Worm (Caenorhabditis elegans): ENCODE measurements around the gene F56B3.4.

ce11 chrIV:805693-806092, 11.6 kb upstream of the F56B3.4 start:
- TF ChIP-seq let-607 (tag; optimal IDR thresholded peaks at IDR 0.05) (no peak), hsf-1 (GFP tag; IDR thresholded peaks at IDR 0.05) (no peak), him-1 (tag; optimal IDR thresholded peaks at IDR 0.05) (no peak), snpc-4 (GFP tag; optimal IDR thresholded peaks at IDR 0.05) (no peak), snpc-4 (tag; optimal IDR thresholded peaks at IDR 0.05) (no peak), ZK185.1 (tag; optimal IDR thresholded peaks at IDR 0.05; ENCODE audit: poor library complexity, severe bottlenecking) (no peak)
